Worm (Caenorhabditis elegans): ENCODE measurements around the gene zip-12.

Gene zip-12

ce11 chrIII:12333445-12333844 lies 5.7 kb downstream of the zip-12 start, which contains the start of gene zip-1:
TSS of gene zip-1 (plus strand) at chrIII:12333745.
- no peak for TF ChIP-seq bed-2 (GFP tag; IDR thresholded peaks at IDR 0.05)
- TF ChIP-seq die-1 (tag; optimal IDR thresholded peaks at IDR 0.05), result no peak
- no peak for TF ChIP-seq ztf-28 (GFP tag; IDR thresholded peaks at IDR 0.05)

ce11 chrIII:12334268-12334667 lies 6.6 kb downstream of the zip-12 start:
- TF ChIP-seq lin-54 (GFP tag; optimal IDR thresholded peaks at IDR 0.05), result no peak
- TF ChIP-seq nfyb-1 (GFP tag; IDR thresholded peaks at IDR 0.05), result 0 out of 2 replicates have a peak, but pooled peaks have one; percentile 53
- TF ChIP-seq xnd-1 (tag; optimal IDR thresholded peaks at IDR 0.05), result no peak
- no peak for TF ChIP-seq nhr-120 (GFP tag; IDR thresholded peaks at IDR 0.05)

- TF ChIP-seq F39B2.1 (GFP tag; IDR thresholded peaks at IDR 0.05) (no peak), ztf-28 (GFP tag; IDR thresholded peaks at IDR 0.05) (no peak), dpff-1 (tag; optimal IDR thresholded peaks at IDR 0.05) (no peak), madf-6 (GFP tag; IDR thresholded peaks at IDR 0.05) (no peak), hlh-26 (GFP tag; conservative IDR thresholded peaks at IDR 0.05) (no peak), lir-1 (GFP tag; conservative IDR thresholded peaks at IDR 0.05) (no peak), aptf-2 (GFP tag; conservative IDR thresholded peaks at IDR 0.05) (no peak), ztf-3 (GFP tag; optimal IDR thresholded peaks at IDR 0.05) (no peak), repo-1 (tag; optimal IDR thresholded peaks at IDR 0.05) (no peak), tbp1 (GFP tag; optimal IDR thresholded peaks at IDR 0.05) (peak; percentile 28), B0336.3 (GFP tag; IDR thresholded peaks at IDR 0.05) (peak; percentile 50; the same call in 1 of the 2 replicates), atf-7 (tag; optimal IDR thresholded peaks at IDR 0.05) (peak; percentile 31), Y56A3A.18 (GFP tag; IDR thresholded peaks at IDR 0.05) (no peak), Y67H2A.10 (GFP tag; conservative IDR thresholded peaks at IDR 0.05) (no peak), ztf-26 (tag; optimal IDR thresholded peaks at IDR 0.05) (peak; percentile 21), attf-3 (GFP tag; conservative IDR thresholded peaks at IDR 0.05) (no peak), unc-130 (GFP tag; optimal IDR thresholded peaks at IDR 0.05) (no peak), F52B5.7 (tag; optimal IDR thresholded peaks at IDR 0.05) (no peak), B0261.1 (tag; optimal IDR thresholded peaks at IDR 0.05) (no peak), cebp-2 (GFP tag; IDR thresholded peaks at IDR 0.05) (no peak), zfh-2 (GFP tag; conservative IDR thresholded peaks at IDR 0.05) (0 out of 2 replicates have a peak, but pooled peaks have one; percentile 33), T26A5.8 (tag; optimal IDR thresholded peaks at IDR 0.05) (no peak), nhr-179 (tag; optimal IDR thresholded peaks at IDR 0.05) (no peak), D2030.7 (GFP tag; IDR thresholded peaks at IDR 0.05) (no peak), F23B12.7 (tag; optimal IDR thresholded peaks at IDR 0.05; ENCODE audit: insufficient read depth) (no peak), nhr-27 (tag; optimal IDR thresholded peaks at IDR 0.05) (no peak), hsf-1 (GFP tag; IDR thresholded peaks at IDR 0.05) (no peak), cebp-1 (GFP tag; IDR thresholded peaks at IDR 0.05) (no peak), cebp-1 (tag; optimal IDR thresholded peaks at IDR 0.05) (peak; percentile 64), madf-8 (GFP tag; conservative IDR thresholded peaks at IDR 0.05) (no peak), F37B4.10 (GFP tag; IDR thresholded peaks at IDR 0.05) (no peak), F57A8.1 (GFP tag; optimal IDR thresholded peaks at IDR 0.05) (no peak), ceh-79 (tag; optimal IDR thresholded peaks at IDR 0.05) (no peak), attf-6 (GFP tag; IDR thresholded peaks at IDR 0.05) (no peak), T07F8.4 (tag; optimal IDR thresholded peaks at IDR 0.05) (no peak), ZK185.1 (tag; optimal IDR thresholded peaks at IDR 0.05; ENCODE audit: poor library complexity, severe bottlenecking) (peak; percentile 22), nhr-90 (tag; optimal IDR thresholded peaks at IDR 0.05) (peak; percentile 6), pbrm-1 (GFP tag; IDR thresholded peaks at IDR 0.05) (no peak), lin-40 (tag; optimal IDR thresholded peaks at IDR 0.05) (peak; percentile 59), nhr-80 (tag; optimal IDR thresholded peaks at IDR 0.05) (peak; percentile 80)
Observed at ce11 chrIII:12335400-12335994, 7.8 kb downstream of the zip-12 start.
